Fruit fly (Drosophila melanogaster): Measurements from ENCODE around the gene Gmd.
A peak's percentile ranks its signal among the peaks of the same experiment; 100 is the strongest.

Gmd gene

DNA sequence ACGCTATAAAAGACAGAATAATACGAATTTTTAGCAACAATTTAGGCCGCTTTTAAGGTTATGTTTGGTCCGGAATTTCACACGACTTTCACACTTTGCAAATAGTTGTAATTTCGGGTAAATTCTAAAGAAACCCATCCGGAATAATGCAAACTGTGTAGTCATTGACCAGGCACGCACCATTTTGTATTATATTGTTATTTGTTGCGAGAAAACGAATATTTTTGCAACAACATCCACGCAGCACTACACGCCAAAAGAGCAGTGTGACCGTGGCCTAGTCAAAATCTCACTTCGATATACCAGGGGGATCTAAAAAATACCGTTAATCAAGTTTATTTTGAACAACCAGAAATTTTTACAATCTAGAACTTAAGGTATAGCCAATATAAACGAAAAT lies 9.3 kb downstream of the Gmd start, which contains the start of gene eIF3i (continued):
- TF ChIP-seq PHDP (tag; optimal IDR thresholded peaks at IDR 0.05), result no peak
- no peak for TF ChIP-seq Kr (GFP tag; optimal IDR thresholded peaks at IDR 0.05)
- TF ChIP-seq CG6254 (GFP tag; optimal IDR thresholded peaks at IDR 0.05), result no peak
- no peak for TF ChIP-seq seq (GFP tag; IDR thresholded peaks at IDR 0.05)
- TF ChIP-seq ham (GFP tag; IDR thresholded peaks at IDR 0.05), result no peak
- no peak for TF ChIP-seq ftz-f1 (GFP tag; optimal IDR thresholded peaks at IDR 0.05)
- no peak for TF ChIP-seq CG10462 (GFP tag; optimal IDR thresholded peaks at IDR 0.05)
- no peak for TF ChIP-seq odd (GFP tag; optimal IDR thresholded peaks at IDR 0.05)
- TF ChIP-seq YL-1 (GFP tag; optimal IDR thresholded peaks at IDR 0.05), result peak; percentile 51
- TF ChIP-seq CG2116 (GFP tag; optimal IDR thresholded peaks at IDR 0.05), result no peak
- TF ChIP-seq CG11398 (GFP tag; optimal IDR thresholded peaks at IDR 0.05), result no peak
- no peak for TF ChIP-seq tap (tag; optimal IDR thresholded peaks at IDR 0.05)
- TF ChIP-seq tna (GFP tag; IDR thresholded peaks at IDR 0.05; ENCODE audit: partially characterized antibody), result no peak
- TF ChIP-seq MBD-R2 (GFP tag; IDR thresholded peaks at IDR 0.05), result peak; percentile 42; the same call in 1 of the 2 replicates
- TF ChIP-seq CG9817 (tag; optimal IDR thresholded peaks at IDR 0.05), result no peak
- 0 out of 2 replicates have a peak, but pooled peaks have one; percentile 33 for TF ChIP-seq CG4360 (GFP tag; IDR thresholded peaks at IDR 0.05)
- TF ChIP-seq dm (GFP tag; optimal IDR thresholded peaks at IDR 0.05), result peak; percentile 61
- no peak for TF ChIP-seq E2f2 (GFP tag; IDR thresholded peaks at IDR 0.05)
- TF ChIP-seq BEAF-32 (GFP tag; optimal IDR thresholded peaks at IDR 0.05), result peak; percentile 17
- no peak for TF ChIP-seq Poxn (GFP tag; IDR thresholded peaks at IDR 0.05)
- peak; percentile 6 for TF ChIP-seq CG8924 (tag; optimal IDR thresholded peaks at IDR 0.05)
- no peak for TF ChIP-seq Taf1 (GFP tag; IDR thresholded peaks at IDR 0.05)
- no peak for TF ChIP-seq CG30020 (tag; optimal IDR thresholded peaks at IDR 0.05)
- no peak for TF ChIP-seq disco-r (GFP tag; optimal IDR thresholded peaks at IDR 0.05)
- no peak for TF ChIP-seq HmgD (GFP tag; optimal IDR thresholded peaks at IDR 0.05)
- TF ChIP-seq CG34422 (GFP tag; IDR thresholded peaks at IDR 0.05), result peak; percentile 49; the same call in 1 of the 3 replicates
- TF ChIP-seq H2.0 (GFP tag; IDR thresholded peaks at IDR 0.05), result no peak
- TF ChIP-seq Myb (GFP tag; optimal IDR thresholded peaks at IDR 0.05), result peak; percentile 13
- TF ChIP-seq CG7745 (tag; optimal IDR thresholded peaks at IDR 0.05), result no peak
- no peak for TF ChIP-seq CG2712 (tag; optimal IDR thresholded peaks at IDR 0.05)
- no peak for TF ChIP-seq peb (GFP tag; IDR thresholded peaks at IDR 0.05)
- no peak for TF ChIP-seq CG15601 (tag; optimal IDR thresholded peaks at IDR 0.05)
- no peak for TF ChIP-seq CG13624 (GFP tag; optimal IDR thresholded peaks at IDR 0.05)
- TF ChIP-seq nmo (GFP tag; optimal IDR thresholded peaks at IDR 0.05), result no peak
- TF ChIP-seq CG4424 (GFP tag; optimal IDR thresholded peaks at IDR 0.05), result no peak
- TF ChIP-seq CG18011 (GFP tag; optimal IDR thresholded peaks at IDR 0.05), result no peak
- no peak for TF ChIP-seq Hsf (GFP tag; optimal IDR thresholded peaks at IDR 0.05)
- TF ChIP-seq CG15479 (GFP tag; optimal IDR thresholded peaks at IDR 0.05), result peak; percentile 28
- TF ChIP-seq NK7.1 (GFP tag; optimal IDR thresholded peaks at IDR 0.05), result no peak
- no peak for TF ChIP-seq dati (GFP tag; IDR thresholded peaks at IDR 0.05)
- no peak for TF ChIP-seq CG10654 (GFP tag; optimal IDR thresholded peaks at IDR 0.05)
- TF ChIP-seq Hmr (GFP tag; optimal IDR thresholded peaks at IDR 0.05), result no peak
- no peak for TF ChIP-seq pb (GFP tag; optimal IDR thresholded peaks at IDR 0.05)
- no peak for TF ChIP-seq Dip3 (GFP tag; optimal IDR thresholded peaks at IDR 0.05)
- TF ChIP-seq Vsx1 (GFP tag; optimal IDR thresholded peaks at IDR 0.05), result no peak
- no peak for TF ChIP-seq CG32532 (GFP tag; IDR thresholded peaks at IDR 0.05)
- no peak for TF ChIP-seq CG1647 (GFP tag; optimal IDR thresholded peaks at IDR 0.05)
- TF ChIP-seq ranshi (GFP tag; IDR thresholded peaks at IDR 0.05), result no peak
- TF ChIP-seq caup (GFP tag; optimal IDR thresholded peaks at IDR 0.05; ENCODE audit: severe bottlenecking), result no peak
- peak; percentile 77 for TF ChIP-seq gfzf (GFP tag; optimal IDR thresholded peaks at IDR 0.05)
- no peak for TF ChIP-seq CG11085 (GFP tag; IDR thresholded peaks at IDR 0.05)
- no peak for TF ChIP-seq repo (GFP tag; optimal IDR thresholded peaks at IDR 0.05)

All from whole organism, embryonic.